Fruit fly (Drosophila melanogaster) whole organism, prepupa: ENCODE results near the gene Nhe2.
A peak's percentile ranks its signal among the peaks of the same experiment; 100 is the strongest.

Source experiments
- CG11762 ChIP-seq: fragments of 200-800 bp; sonication (Bioruptor generic); optimal IDR thresholded peaks from 3 replicates; lab custom pipeline; 2016; ENCODE audit warnings: missing biosample characterization, missing genetic modification characterization; ENCODE audit not compliant: insufficient read depth
- CG15336 ChIP-seq: fragments of 200-800 bp; sonication (Bioruptor generic); IDR thresholded peaks from 2 replicates; pipeline ENCODE4 v1.3.6; 2022; ENCODE audit warnings: missing biosample characterization, missing genetic modification characterization
- CG1621 ChIP-seq: fragments of 200-800 bp; sonication (Bioruptor generic); optimal IDR thresholded peaks from 3 replicates; lab custom pipeline; 2018; ENCODE audit warnings: missing biosample characterization, mild to moderate bottlenecking, missing genetic modification characterization
- CG16779 ChIP-seq: fragments of 200-800 bp; sonication (Bioruptor generic); optimal IDR thresholded peaks from 3 replicates; lab custom pipeline; 2017; ENCODE audit warnings: missing biosample characterization, mild to moderate bottlenecking, missing genetic modification characterization
- CG3032 ChIP-seq: fragments of 200-800 bp; optimal IDR thresholded peaks from 2 replicates; lab custom pipeline; 2019; ENCODE audit warnings: missing biosample characterization, mild to moderate bottlenecking, missing genetic modification characterization, moderate library complexity
- CG31627 ChIP-seq: fragments of 200-800 bp; sonication (Bioruptor generic); optimal IDR thresholded peaks from 3 replicates; lab custom pipeline; 2016; ENCODE audit warnings: missing biosample characterization, missing genetic modification characterization
- CG32006 ChIP-seq: fragments of 200-800 bp; sonication (Bioruptor generic); optimal IDR thresholded peaks from 3 replicates; lab custom pipeline; 2017; ENCODE audit warnings: missing biosample characterization, mild to moderate bottlenecking, missing genetic modification characterization
- CG3919 ChIP-seq: fragments of 200-800 bp; sonication (Bioruptor generic); optimal IDR thresholded peaks from 3 replicates; lab custom pipeline; 2016; ENCODE audit warnings: missing biosample characterization, missing genetic modification characterization
- CG6163 ChIP-seq: fragments of 200-800 bp; sonication (Bioruptor generic); IDR thresholded peaks from 3 replicates; pipeline ENCODE4 v1.3.6; 2022; ENCODE audit warnings: missing biosample characterization, missing genetic modification characterization
- CG6276 ChIP-seq: fragments of 200-800 bp; sonication (Bioruptor generic); optimal IDR thresholded peaks from 2 replicates; lab custom pipeline; 2017; ENCODE audit warnings: missing biosample characterization, mild to moderate bottlenecking, missing genetic modification characterization
- CG6792 ChIP-seq: fragments of 200-800 bp; sonication (Bioruptor generic); optimal IDR thresholded peaks from 3 replicates; lab custom pipeline; 2016; ENCODE audit warnings: missing biosample characterization, missing genetic modification characterization
- CG6808 ChIP-seq: fragments of 200-800 bp; sonication (Bioruptor generic); optimal IDR thresholded peaks from 3 replicates; lab custom pipeline; 2017; ENCODE audit warnings: missing biosample characterization, missing genetic modification characterization, mild to moderate bottlenecking, moderate library complexity, missing genetic modification reagents
- CG7368 ChIP-seq: fragments of 200-800 bp; sonication (Bioruptor generic); optimal IDR thresholded peaks from 3 replicates; lab custom pipeline; 2016; ENCODE audit warnings: missing biosample characterization, missing genetic modification characterization
- CG8119 ChIP-seq: fragments of 200-800 bp; sonication (Bioruptor generic); IDR thresholded peaks from 3 replicates; pipeline ENCODE4 v1.3.6; 2022; ENCODE audit warnings: missing biosample characterization, missing genetic modification characterization
- CG8319 ChIP-seq: fragments of 200-800 bp; sonication (Bioruptor generic); optimal IDR thresholded peaks from 3 replicates; lab custom pipeline; 2016; ENCODE audit warnings: missing biosample characterization, missing genetic modification characterization
- CG9139 ChIP-seq: fragments of 200-800 bp; sonication (Bioruptor generic); optimal IDR thresholded peaks from 3 replicates; lab custom pipeline; 2017; ENCODE audit warnings: missing biosample characterization, mild to moderate bottlenecking, missing genetic modification characterization
- Eip75B ChIP-seq: fragments of 200-800 bp; sonication (Bioruptor generic); optimal IDR thresholded peaks from 3 replicates; lab custom pipeline; 2016; ENCODE audit warnings: missing biosample characterization, missing genetic modification characterization
- Ets21C ChIP-seq: fragments of 200-800 bp; sonication (Bioruptor generic); optimal IDR thresholded peaks from 3 replicates; lab custom pipeline; 2016; ENCODE audit warnings: missing biosample characterization, missing genetic modification characterization
- Gug ChIP-seq: fragments of 200-800 bp; sonication (Bioruptor generic); IDR thresholded peaks from 2 replicates; pipeline ENCODE4 v1.3.6; 2022; ENCODE audit warnings: missing biosample characterization, missing genetic modification characterization
- Hr39 ChIP-seq: fragments of 200-800 bp; sonication (Bioruptor generic); optimal IDR thresholded peaks from 2 replicates; lab custom pipeline; 2016; ENCODE audit warnings: missing biosample characterization, missing genetic modification characterization
- Lpt ChIP-seq: fragments of 200-800 bp; sonication (Bioruptor generic); optimal IDR thresholded peaks from 3 replicates; lab custom pipeline; 2016; ENCODE audit warnings: missing biosample characterization, missing genetic modification characterization
- Met ChIP-seq: fragments of 200-800 bp; sonication (Bioruptor generic); optimal IDR thresholded peaks from 3 replicates; lab custom pipeline; 2016; ENCODE audit warnings: missing biosample characterization, missing genetic modification characterization
- Sox15 ChIP-seq: fragments of 200-800 bp; sonication (Bioruptor generic); optimal IDR thresholded peaks from 3 replicates; lab custom pipeline; 2016; ENCODE audit warnings: missing biosample characterization, missing genetic modification characterization
- achi ChIP-seq: fragments of 200-800 bp; sonication (Bioruptor generic); optimal IDR thresholded peaks from 3 replicates; lab custom pipeline; 2016; ENCODE audit warnings: missing biosample characterization, missing genetic modification characterization
- cyc ChIP-seq: fragments of 200-800 bp; sonication (Bioruptor generic); optimal IDR thresholded peaks from 3 replicates; lab custom pipeline; 2016; ENCODE audit warnings: missing biosample characterization, missing genetic modification characterization
- dac ChIP-seq: fragments of 200-800 bp; sonication (Bioruptor generic); optimal IDR thresholded peaks from 2 replicates; lab custom pipeline; 2017; ENCODE audit warnings: missing biosample characterization, mild to moderate bottlenecking, missing genetic modification characterization
- dsx ChIP-seq: fragments of 200-800 bp; optimal IDR thresholded peaks from 3 replicates; lab custom pipeline; 2019; ENCODE audit warnings: missing biosample characterization, mild to moderate bottlenecking, missing genetic modification characterization, moderate library complexity; ENCODE audit not compliant: poor library complexity, severe bottlenecking
- eg ChIP-seq: fragments of 200-800 bp; sonication (Bioruptor generic); IDR thresholded peaks from 3 replicates; pipeline ENCODE4 v1.3.6; 2022; ENCODE audit warnings: missing biosample characterization, missing genetic modification characterization
- esn ChIP-seq: fragments of 200-800 bp; sonication (Bioruptor generic); optimal IDR thresholded peaks from 2 replicates; lab custom pipeline; 2016; ENCODE audit warnings: missing biosample characterization, mild to moderate bottlenecking, missing genetic modification characterization, moderate library complexity
- fd59A ChIP-seq: fragments of 200-800 bp; sonication (Bioruptor generic); optimal IDR thresholded peaks from 2 replicates; lab custom pipeline; 2017; ENCODE audit warnings: missing biosample characterization, mild to moderate bottlenecking, missing genetic modification characterization, missing genetic modification reagents
- fd85E ChIP-seq: fragments of 200-800 bp; sonication (Bioruptor generic); optimal IDR thresholded peaks from 3 replicates; lab custom pipeline; 2016; ENCODE audit warnings: missing biosample characterization, missing genetic modification characterization
- pdm3 ChIP-seq: fragments of 200-800 bp; sonication (Bioruptor generic); optimal IDR thresholded peaks from 3 replicates; lab custom pipeline; 2016; ENCODE audit warnings: missing biosample characterization, missing genetic modification characterization
- spab ChIP-seq: fragments of 200-800 bp; sonication (Bioruptor generic); optimal IDR thresholded peaks from 2 replicates; lab custom pipeline; 2017; ENCODE audit warnings: missing biosample characterization, mild to moderate bottlenecking, missing genetic modification characterization, missing genetic modification reagents
- ss ChIP-seq, 2 experiments: fragments of 200-800 bp; sonication (Bioruptor generic); optimal IDR thresholded peaks; 2 replicates in 1 of 2; 3 replicates in 1 of 2; lab custom pipeline; 2017 to 2018; ENCODE audit warnings: mild to moderate bottlenecking in 2 of 2, missing biosample characterization in 2 of 2, missing genetic modification characterization in 2 of 2, moderate library complexity in 1 of 2
- svp ChIP-seq: fragments of 200-800 bp; sonication (Bioruptor generic); peaks from one replicate; lab custom pipeline; 2016; ENCODE audit warnings: missing biosample characterization, missing genetic modification characterization
- topi ChIP-seq: fragments of 200-800 bp; sonication (Bioruptor generic); optimal IDR thresholded peaks from 3 replicates; lab custom pipeline; 2016; ENCODE audit warnings: missing biosample characterization, missing genetic modification characterization
- vri ChIP-seq: fragments of 200-800 bp; sonication (Bioruptor generic); optimal IDR thresholded peaks from 3 replicates; lab custom pipeline; 2016; ENCODE audit warnings: missing biosample characterization, mild to moderate bottlenecking, missing genetic modification characterization

Nhe2 gene

DNA sequence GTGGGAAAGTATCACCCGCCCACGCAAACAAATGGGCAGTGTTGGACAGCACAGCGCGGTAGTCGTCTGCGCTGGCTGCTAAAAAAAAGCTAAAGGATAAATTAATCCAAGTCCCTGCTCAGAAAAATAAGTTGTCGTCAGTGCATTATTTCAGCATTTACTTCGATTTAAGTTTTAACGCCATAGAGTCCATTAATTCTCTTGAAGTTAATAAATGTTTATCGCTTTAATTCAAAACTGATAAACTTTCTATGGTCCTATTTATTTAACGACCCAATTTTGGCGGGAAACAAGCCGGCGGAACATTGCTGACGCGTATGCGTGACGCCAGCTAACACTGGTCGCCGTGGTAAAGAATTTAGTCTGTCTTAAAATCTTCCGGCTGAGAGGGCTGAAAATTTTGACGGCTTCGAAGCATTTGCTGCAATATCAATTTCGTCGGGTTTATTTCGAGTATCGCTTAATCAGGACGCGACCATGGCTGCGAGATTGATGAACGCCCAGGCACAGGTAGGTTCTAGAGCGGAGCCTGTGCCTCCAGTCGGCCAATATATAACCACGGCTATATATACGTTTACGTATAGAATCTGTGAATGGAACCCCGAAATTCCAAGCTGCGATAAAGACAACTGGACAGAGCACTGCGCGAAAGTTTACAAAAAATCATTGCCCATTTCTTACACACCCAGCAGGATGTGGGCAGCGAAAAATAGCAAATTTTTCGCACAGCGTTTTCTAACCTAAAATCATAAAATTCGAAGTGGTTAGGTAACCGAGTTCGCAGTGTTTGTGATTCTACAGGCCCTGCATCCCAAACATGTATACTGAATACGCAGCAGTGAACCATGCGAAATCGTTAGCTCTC, 64.2 kb downstream of the Nhe2 start, which contains the start of the genes mAcon1, CG43345 and CG43346 (continued):
- TF ChIP-seq CG15336 (GFP tag; lab: Robert Waterston, UW), result peak; percentile 35; the same call in 1 of the 2 replicates
- TF ChIP-seq CG8119 (GFP tag; lab: Robert Waterston, UW), result peak; percentile 65; the same call in 2 of the 3 replicates
- no peak for TF ChIP-seq Met (GFP tag; lab: Kevin White, UChicago)
- peak; percentile 89 for TF ChIP-seq esn (GFP tag; lab: Kevin White, UChicago)
- TF ChIP-seq CG8319 (GFP tag; lab: Kevin White, UChicago), result peak; percentile 76
- no peak for TF ChIP-seq CG6808
- no peak for TF ChIP-seq dsx (GFP tag; lab: Kevin White, UChicago)
- TF ChIP-seq ss (GFP tag; optimal IDR thresholded peaks at IDR 0.05; lab: Kevin White, UChicago), result peak in 1 of 2 experiments; percentile 79
- peak; percentile 87 for TF ChIP-seq cyc (GFP tag; lab: Kevin White, UChicago)
- TF ChIP-seq CG3919 (GFP tag; lab: Kevin White, UChicago), result no peak
- TF ChIP-seq dac, result peak; percentile 43
- TF ChIP-seq CG3032, result peak; percentile 68
- peak; percentile 64 for TF ChIP-seq CG1621 (tag; lab: Kevin White, UChicago)
- peak; percentile 83 for TF ChIP-seq Hr39 (GFP tag; lab: Kevin White, UChicago)
- no peak for TF ChIP-seq svp
- peak; percentile 56 for TF ChIP-seq Lpt (GFP tag; lab: Kevin White, UChicago)
- TF ChIP-seq pdm3 (GFP tag; lab: Kevin White, UChicago), result no peak
- peak; percentile 79 for TF ChIP-seq CG6792
- peak; percentile 47 for TF ChIP-seq fd85E (GFP tag; lab: Kevin White, UChicago)
- peak; percentile 94 for TF ChIP-seq CG31627
- peak; percentile 65 for TF ChIP-seq CG9139 (GFP tag; lab: Kevin White, UChicago)
- TF ChIP-seq Ets21C (GFP tag; lab: Kevin White, UChicago), result no peak
- TF ChIP-seq fd59A (GFP tag; lab: Kevin White, UChicago), result peak; percentile 70
- TF ChIP-seq achi (GFP tag; lab: Kevin White, UChicago), result no peak
- no peak for TF ChIP-seq CG7368
- TF ChIP-seq vri (GFP tag; lab: Kevin White, UChicago), result peak; percentile 80
- TF ChIP-seq spab (GFP tag; lab: Kevin White, UChicago), result no peak
- no peak for TF ChIP-seq CG32006 (GFP tag; lab: Kevin White, UChicago)
- peak; percentile 87 for TF ChIP-seq topi (GFP tag; lab: Kevin White, UChicago)
- TF ChIP-seq Eip75B (GFP tag; lab: Kevin White, UChicago), result peak; percentile 83
- TF ChIP-seq Gug, result peak; percentile 73
- TF ChIP-seq CG11762, result peak; percentile 69
- TF ChIP-seq, all 60 proteins: peak for 37

DNA sequence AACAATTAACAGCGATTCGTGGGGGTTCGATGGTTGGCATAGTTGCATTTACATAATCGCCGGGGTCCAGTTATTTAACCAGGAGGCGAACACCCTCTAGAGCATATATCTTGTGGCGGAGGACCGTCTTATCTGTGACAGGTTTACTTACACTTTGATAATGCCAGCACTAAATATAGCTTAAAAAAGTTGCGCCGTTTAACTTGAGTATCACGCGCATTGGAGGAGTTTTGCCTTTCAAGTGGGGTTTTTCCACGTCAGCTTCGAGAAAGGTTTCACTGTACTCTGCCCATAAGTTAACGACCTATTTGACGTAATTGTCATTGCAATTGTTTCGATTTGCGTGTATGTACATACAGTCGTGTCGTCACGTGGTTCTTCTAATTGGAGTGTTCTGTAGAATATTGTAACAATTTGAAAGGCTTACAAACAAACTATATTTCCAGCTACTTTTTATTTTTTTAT, 64.8 kb downstream of the Nhe2 start:
- TF ChIP-seq vri (GFP tag; lab: Kevin White, UChicago) (peak; percentile 71), CG8119 (GFP tag; lab: Robert Waterston, UW) (no peak)

DNA sequence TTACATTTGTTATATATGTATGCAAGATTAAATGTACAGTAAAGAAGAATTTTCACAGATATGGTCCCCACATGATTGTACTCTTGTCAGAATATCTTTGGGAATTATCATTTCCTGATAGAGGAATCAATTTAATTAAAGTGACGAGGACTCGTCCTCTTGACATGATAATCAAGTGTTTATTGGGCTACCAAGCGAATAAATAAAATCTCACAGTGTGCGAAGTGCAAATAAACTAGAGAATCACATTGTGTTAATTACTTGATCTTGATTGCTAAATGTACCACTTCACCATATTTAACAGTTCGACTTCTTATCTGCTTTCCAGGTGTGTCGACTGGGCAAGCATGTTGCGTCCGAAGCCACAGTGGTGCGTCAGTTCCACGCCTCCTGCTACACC, 65.5 kb downstream of the Nhe2 start:
- TF ChIP-seq esn (GFP tag; lab: Kevin White, UChicago) (no peak), fd59A (GFP tag; lab: Kevin White, UChicago) (no peak), svp (peak; percentile 69), CG7368 (no peak)

DNA sequence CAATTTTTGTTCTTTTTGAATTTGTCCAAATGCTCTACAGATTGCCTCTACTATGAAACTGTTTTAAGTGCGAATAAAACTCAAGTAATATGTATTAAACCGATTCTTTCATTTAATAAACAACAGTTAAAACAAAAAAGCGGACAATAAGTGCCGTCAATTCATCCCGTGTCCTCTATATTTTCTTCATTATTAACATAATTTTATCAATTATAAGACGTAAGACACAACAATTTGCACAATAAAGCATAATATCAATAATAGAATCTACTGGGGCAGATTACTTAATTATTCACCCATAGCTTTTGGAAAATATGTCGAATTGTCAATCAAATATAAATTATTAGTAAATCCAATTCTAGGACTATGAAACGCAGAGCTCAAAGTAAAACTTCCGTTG, 68.6 kb downstream of the Nhe2 start, which contains the start of gene CG31627:
CG31627 (plus strand) TSS at position 301 of the 400 bp plus-strand sequence.
- TF ChIP-seq CG15336 (GFP tag; lab: Robert Waterston, UW) (no peak), CG8319 (GFP tag; lab: Kevin White, UChicago) (no peak), CG16779 (no peak), CG6163 (GFP tag; lab: Robert Waterston, UW) (no peak), eg (GFP tag; lab: Robert Waterston, UW) (no peak), CG7368 (no peak), CG6276 (no peak), Sox15 (no peak)
